Fruit fly (Drosophila melanogaster): ENCODE results near the gene Obp83ef.
A peak's percentile ranks its signal among the peaks of the same experiment; 100 is the strongest.

The Obp83ef gene

dm6 chr3R:6105160-6105559 lies 5.7 kb downstream of the Obp83ef start:
- no peak for TF ChIP-seq CG12605 (GFP tag; IDR thresholded peaks at IDR 0.05)
- TF ChIP-seq Snoo (tag; optimal IDR thresholded peaks at IDR 0.05), result no peak

DNA sequence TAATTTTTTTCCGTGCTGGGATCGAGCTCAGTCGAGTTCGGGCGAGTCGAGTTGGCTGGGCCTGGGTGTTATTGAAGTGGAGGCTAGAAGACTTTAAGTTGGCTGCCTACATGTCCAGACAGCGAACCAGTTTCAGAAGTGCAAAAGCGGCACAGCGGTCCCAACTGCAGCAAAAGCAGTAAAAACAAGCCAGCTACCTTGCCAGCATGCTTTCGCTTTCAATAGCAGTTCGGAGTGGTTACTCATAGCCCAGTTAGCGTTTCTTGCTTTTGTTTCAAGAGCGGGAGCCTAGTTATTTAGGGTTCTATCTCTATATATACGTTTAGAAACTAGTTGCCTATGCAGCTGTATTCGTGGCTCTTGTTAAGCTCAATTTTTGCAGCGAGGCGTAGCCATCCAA lies 8.1 kb downstream of the Obp83ef start:
- TF ChIP-seq EcR (GFP tag; optimal IDR thresholded peaks at IDR 0.05), result no peak
- peak; percentile 20; the same call in 1 of the 3 replicates for TF ChIP-seq CG4496 (GFP tag; IDR thresholded peaks at IDR 0.05)

dm6 chr3R:6102318-6102717 lies 8.5 kb downstream of the Obp83ef start:
- TF ChIP-seq CG12605 (GFP tag; IDR thresholded peaks at IDR 0.05) (no peak), Snoo (tag; optimal IDR thresholded peaks at IDR 0.05) (no peak), fd96Ca (GFP tag; IDR thresholded peaks at IDR 0.05) (no peak), rn (GFP tag; IDR thresholded peaks at IDR 0.05) (no peak), CG14655 (GFP tag; optimal IDR thresholded peaks at IDR 0.05) (peak; percentile 66), CG32121 (GFP tag; IDR thresholded peaks at IDR 0.05) (no peak), gl (tag; optimal IDR thresholded peaks at IDR 0.05) (no peak), CG4496 (GFP tag; IDR thresholded peaks at IDR 0.05) (no peak), CG17806 (tag; optimal IDR thresholded peaks at IDR 0.05) (peak; percentile 50), CG34367 (tag; optimal IDR thresholded peaks at IDR 0.05) (peak; percentile 53), Pif1A (GFP tag; optimal IDR thresholded peaks at IDR 0.05) (peak; percentile 48), CG9948 (tag; optimal IDR thresholded peaks at IDR 0.05) (peak; percentile 61), Ets98B (GFP tag; IDR thresholded peaks at IDR 0.05) (no peak; the same call in 1 of the 2 replicates), CG15710 (tag; optimal IDR thresholded peaks at IDR 0.05) (peak; percentile 69), CG8301 (tag; optimal IDR thresholded peaks at IDR 0.05) (peak; percentile 47), D1 (tag; optimal IDR thresholded peaks at IDR 0.05) (no peak), CG8159 (tag; optimal IDR thresholded peaks at IDR 0.05) (peak; percentile 79), Pif1B (GFP tag; optimal IDR thresholded peaks at IDR 0.05) (no peak), EcR (GFP tag; optimal IDR thresholded peaks at IDR 0.05) (no peak), CG13204 (GFP tag; optimal IDR thresholded peaks at IDR 0.05) (no peak), CG10348 (GFP tag; IDR thresholded peaks at IDR 0.05) (no peak)

DNA sequence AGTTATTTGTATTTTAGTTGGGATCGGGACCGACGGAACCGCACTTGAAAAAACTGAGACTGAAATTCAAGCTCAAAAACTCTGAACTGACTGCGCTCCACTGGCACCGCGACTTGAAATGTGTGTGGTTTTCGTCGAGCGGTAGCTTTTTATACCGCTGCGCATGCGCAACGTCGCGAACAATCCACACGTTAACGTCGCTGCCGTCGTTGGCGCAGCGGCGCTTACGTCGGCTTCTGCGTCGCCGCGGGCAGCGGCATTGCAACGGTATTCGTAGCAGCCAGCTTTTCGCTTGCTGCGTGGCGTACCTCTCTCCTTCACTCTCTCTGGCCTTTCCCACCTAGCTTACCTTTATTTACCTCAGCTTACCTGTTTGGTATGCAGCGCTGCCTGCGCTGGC lies 10.1 kb downstream of the Obp83ef start, which contains the start of gene Gasp:
Gasp (minus strand) TSS at position 124 of the 400 bp plus-strand sequence.
- TF ChIP-seq CG13204 (GFP tag; optimal IDR thresholded peaks at IDR 0.05) (peak; percentile 25), CG12605 (GFP tag; IDR thresholded peaks at IDR 0.05) (0 out of 2 replicates have a peak, but pooled peaks have one; percentile 7), Pif1A (GFP tag; optimal IDR thresholded peaks at IDR 0.05) (no peak), EcR (GFP tag; optimal IDR thresholded peaks at IDR 0.05) (peak; percentile 29), CG32121 (GFP tag; IDR thresholded peaks at IDR 0.05) (0 out of 2 replicates have a peak, but pooled peaks have one; percentile 15)

DNA sequence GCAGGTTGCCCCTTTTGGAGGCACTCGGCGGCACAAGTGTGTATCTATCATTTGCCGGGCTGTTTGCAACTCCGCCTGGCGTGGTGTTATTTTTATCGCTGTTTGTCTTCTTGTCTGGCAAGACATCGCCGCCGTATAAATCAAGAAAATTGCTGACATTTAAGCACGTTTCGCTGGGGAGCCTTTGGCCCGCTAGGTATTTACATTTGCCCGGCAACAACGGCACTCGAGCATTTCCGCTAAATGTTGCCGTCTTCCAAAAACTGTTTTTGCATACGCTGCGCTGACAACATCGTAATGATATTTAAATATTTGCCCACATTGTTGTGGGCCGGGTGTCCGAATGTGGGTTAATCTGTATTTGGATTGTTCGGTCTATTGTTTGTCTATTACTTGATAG lies 12.5 kb downstream of the Obp83ef start:
- TF ChIP-seq CG14655 (GFP tag; optimal IDR thresholded peaks at IDR 0.05), result no peak
- no peak for TF ChIP-seq CG17806 (tag; optimal IDR thresholded peaks at IDR 0.05)

dm6 chr3R:6097042-6097441 lies 13.8 kb downstream of the Obp83ef start:
- peak; percentile 45 for TF ChIP-seq EcR (GFP tag; optimal IDR thresholded peaks at IDR 0.05)
- no peak for TF ChIP-seq D1 (tag; optimal IDR thresholded peaks at IDR 0.05)

- TF ChIP-seq rn (GFP tag; IDR thresholded peaks at IDR 0.05) (no peak), Snoo (tag; optimal IDR thresholded peaks at IDR 0.05) (no peak), CG10348 (GFP tag; IDR thresholded peaks at IDR 0.05) (no peak), CG9948 (tag; optimal IDR thresholded peaks at IDR 0.05) (no peak), CG4496 (GFP tag; IDR thresholded peaks at IDR 0.05) (no peak), Pif1A (GFP tag; optimal IDR thresholded peaks at IDR 0.05) (no peak), CG14655 (GFP tag; optimal IDR thresholded peaks at IDR 0.05) (no peak), D1 (tag; optimal IDR thresholded peaks at IDR 0.05) (no peak), Pif1B (GFP tag; optimal IDR thresholded peaks at IDR 0.05) (no peak), CG8301 (tag; optimal IDR thresholded peaks at IDR 0.05) (no peak), CG8159 (tag; optimal IDR thresholded peaks at IDR 0.05) (no peak), CG15710 (tag; optimal IDR thresholded peaks at IDR 0.05) (no peak), CG13204 (GFP tag; optimal IDR thresholded peaks at IDR 0.05) (no peak), Ets98B (GFP tag; IDR thresholded peaks at IDR 0.05) (no peak), CG12605 (GFP tag; IDR thresholded peaks at IDR 0.05) (no peak), CG32121 (GFP tag; IDR thresholded peaks at IDR 0.05) (no peak), CG34367 (tag; optimal IDR thresholded peaks at IDR 0.05) (no peak), EcR (GFP tag; optimal IDR thresholded peaks at IDR 0.05) (no peak)
Observed at dm6 chr3R:6082132-6082531, 28.7 kb downstream of the Obp83ef start.

- TF ChIP-seq CG15710 (tag; optimal IDR thresholded peaks at IDR 0.05) (no peak), CG34367 (tag; optimal IDR thresholded peaks at IDR 0.05) (no peak), CG14655 (GFP tag; optimal IDR thresholded peaks at IDR 0.05) (no peak), Snoo (tag; optimal IDR thresholded peaks at IDR 0.05) (no peak), Pif1A (GFP tag; optimal IDR thresholded peaks at IDR 0.05) (no peak), Pif1B (GFP tag; optimal IDR thresholded peaks at IDR 0.05) (no peak), D1 (tag; optimal IDR thresholded peaks at IDR 0.05) (no peak), Ets98B (GFP tag; IDR thresholded peaks at IDR 0.05) (no peak)
Observed at dm6 chr3R:6078183-6078582, 32.7 kb downstream of the Obp83ef start, which contains the start of gene Or83c. Gene Or83c (minus strand): TSS chr3R:6078283.
